Worm (Caenorhabditis elegans): ENCODE data around the gene F56C4.2.
A peak's percentile ranks its signal among the peaks of the same experiment; 100 is the strongest.

Gene F56C4.2

DNA sequence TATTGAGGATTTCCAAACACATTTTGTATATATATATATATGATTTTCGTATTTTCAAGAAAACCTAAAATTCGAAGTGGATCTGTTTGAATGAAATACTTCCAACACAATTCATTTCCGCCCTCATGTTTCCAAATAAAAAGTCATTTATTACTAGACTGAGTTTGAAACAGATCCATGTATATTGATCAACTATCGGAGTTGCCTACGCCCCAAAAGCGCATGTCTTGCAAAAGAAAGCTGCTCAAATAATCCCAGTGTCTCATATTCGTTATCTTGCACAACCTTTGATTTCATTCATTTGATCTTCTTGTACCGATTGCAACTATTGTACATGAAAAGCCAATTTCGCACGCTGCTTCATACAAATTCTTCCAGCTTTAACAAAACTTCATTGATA lies 36.4 kb upstream of the F56C4.2 start, which contains the start of gene R09H10.2:
TSS of gene R09H10.2 (plus strand) at position 301 of the 400 bp plus-strand sequence.
- TF ChIP-seq F37B4.10 (GFP tag; IDR thresholded peaks at IDR 0.05) (no peak), die-1 (tag; optimal IDR thresholded peaks at IDR 0.05) (no peak), tbp1 (GFP tag; optimal IDR thresholded peaks at IDR 0.05) (no peak), F55B11.4 (tag; optimal IDR thresholded peaks at IDR 0.05; ENCODE audit: borderline replicate concordance, insufficient read depth) (no peak), nhr-120 (GFP tag; IDR thresholded peaks at IDR 0.05) (no peak), ZK185.1 (tag; optimal IDR thresholded peaks at IDR 0.05; ENCODE audit: poor library complexity, severe bottlenecking) (no peak), B0019.2 (GFP tag; conservative IDR thresholded peaks at IDR 0.05) (no peak), chd-7 (tag; optimal IDR thresholded peaks at IDR 0.05) (no peak), egl-18 (GFP tag; IDR thresholded peaks at IDR 0.05) (no peak), ztf-22 (GFP tag; optimal IDR thresholded peaks at IDR 0.05) (no peak), atf-7 (tag; optimal IDR thresholded peaks at IDR 0.05) (no peak), unc-130 (GFP tag; optimal IDR thresholded peaks at IDR 0.05) (no peak), F49E8.2 (tag; optimal IDR thresholded peaks at IDR 0.05; ENCODE audit: insufficient read depth) (no peak), nhr-27 (tag; optimal IDR thresholded peaks at IDR 0.05) (no peak), fkh-3 (tag; optimal IDR thresholded peaks at IDR 0.05) (no peak), mes-4 (tag; optimal IDR thresholded peaks at IDR 0.05) (no peak)

DNA sequence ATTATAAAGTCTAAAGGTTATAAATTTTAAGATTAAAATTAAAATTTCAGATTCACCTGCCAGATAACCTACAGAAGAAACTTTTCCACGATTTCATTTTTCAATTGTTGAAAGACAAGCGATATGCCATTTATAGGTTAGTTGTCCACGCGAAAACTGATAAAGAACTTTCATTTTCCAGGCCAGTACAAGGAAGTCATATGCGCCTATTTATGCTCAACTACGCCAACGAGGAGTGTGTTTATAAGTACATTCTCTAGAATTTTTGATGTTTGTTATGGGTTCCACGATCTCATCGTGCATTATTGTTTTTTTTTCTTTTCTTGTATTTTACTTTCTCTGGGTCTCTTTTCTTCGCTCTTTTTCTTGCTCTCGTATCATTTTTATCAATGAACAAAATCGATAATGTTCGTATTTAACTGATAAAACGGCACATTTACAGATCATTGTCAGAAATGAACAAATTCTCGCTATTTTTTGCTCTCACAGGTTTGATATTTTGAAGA lies 32.4 kb upstream of the F56C4.2 start, which contains the start of gene R09H10.3:
TSS of gene R09H10.3 (plus strand) at position 456 of the 506 bp plus-strand sequence.
- TF ChIP-seq Y56A3A.18 (GFP tag; IDR thresholded peaks at IDR 0.05) (no peak), let-607 (tag; optimal IDR thresholded peaks at IDR 0.05) (peak in 1 of 2 experiments; percentile 1), madf-6 (GFP tag; IDR thresholded peaks at IDR 0.05) (no peak), nhr-80 (tag; optimal IDR thresholded peaks at IDR 0.05) (peak; percentile 75), tbx-9 (tag; optimal IDR thresholded peaks at IDR 0.05; ENCODE audit: borderline replicate concordance) (no peak), cebp-1 (GFP tag; IDR thresholded peaks at IDR 0.05) (no peak), cebp-1 (tag; optimal IDR thresholded peaks at IDR 0.05) (no peak), hrde-1 (tag; optimal IDR thresholded peaks at IDR 0.05; ENCODE audit: borderline replicate concordance) (no peak), F57C9.4 (tag; optimal IDR thresholded peaks at IDR 0.05) (no peak), mxl-1 (tag; optimal IDR thresholded peaks at IDR 0.05) (no peak), dpl-1 (GFP tag; optimal IDR thresholded peaks at IDR 0.05) (no peak), lir-1 (GFP tag; conservative IDR thresholded peaks at IDR 0.05) (no peak), snpc-4 (GFP tag; optimal IDR thresholded peaks at IDR 0.05) (no peak), snpc-4 (tag; optimal IDR thresholded peaks at IDR 0.05) (no peak), tbp1 (GFP tag; optimal IDR thresholded peaks at IDR 0.05) (no peak)

DNA sequence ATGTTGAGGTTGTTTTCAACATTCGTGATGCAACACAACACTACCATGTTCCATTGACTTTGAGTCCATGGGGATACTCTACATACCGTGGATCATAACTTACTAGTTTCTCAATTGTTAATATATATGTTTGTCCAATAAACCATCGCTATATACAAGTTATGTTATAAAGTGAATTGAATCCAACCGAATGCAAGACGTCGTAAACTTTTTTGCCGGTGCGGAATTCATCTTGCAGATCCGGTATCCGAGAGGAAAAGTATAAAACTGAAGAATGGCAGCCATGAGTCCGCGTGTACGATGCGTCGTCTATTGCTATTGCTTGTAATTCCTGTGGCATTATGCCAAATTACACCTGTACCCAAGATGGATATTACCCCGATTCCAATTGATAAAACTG lies 30.8 kb upstream of the F56C4.2 start, which contains the start of gene R09H10.6:
TSS of gene R09H10.6 (plus strand) at position 301 of the 400 bp plus-strand sequence.
- TF ChIP-seq B0336.3 (GFP tag; IDR thresholded peaks at IDR 0.05) (no peak), Y53F4B.3 (GFP tag; IDR thresholded peaks at IDR 0.05) (no peak), let-526 (GFP tag; IDR thresholded peaks at IDR 0.05) (no peak)

DNA sequence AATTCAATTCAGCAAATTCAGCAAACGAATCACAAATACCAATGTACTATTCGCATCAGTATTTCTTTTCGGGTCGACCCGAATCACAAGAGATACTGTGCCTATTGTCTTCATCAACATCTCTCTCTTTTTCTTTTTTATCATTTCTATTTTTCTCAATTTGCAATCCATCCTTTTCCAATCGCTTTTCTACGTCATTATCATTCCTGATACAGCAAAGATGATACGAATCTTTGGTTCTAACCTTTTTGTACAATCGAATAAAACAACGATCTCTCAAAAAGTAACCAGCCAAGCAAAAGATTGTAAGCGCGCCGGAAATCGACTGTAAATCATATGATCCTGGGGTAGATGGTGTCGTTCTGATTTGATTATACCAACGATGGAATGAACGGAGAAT lies 29.2 kb upstream of the F56C4.2 start:
- TF ChIP-seq ceh-40 (GFP tag; IDR thresholded peaks at IDR 0.05) (no peak), snpc-1.3 (tag; optimal IDR thresholded peaks at IDR 0.05; ENCODE audit: insufficient read depth) (no peak), xnd-1 (tag; optimal IDR thresholded peaks at IDR 0.05) (no peak), F49E8.2 (tag; optimal IDR thresholded peaks at IDR 0.05; ENCODE audit: insufficient read depth) (no peak), nfyb-1 (GFP tag; IDR thresholded peaks at IDR 0.05) (no peak), Y53F4B.3 (GFP tag; IDR thresholded peaks at IDR 0.05) (no peak), lin-54 (GFP tag; optimal IDR thresholded peaks at IDR 0.05) (no peak), K12H6.12 (tag; optimal IDR thresholded peaks at IDR 0.05) (no peak), ztf-26 (tag; optimal IDR thresholded peaks at IDR 0.05) (no peak), lsl-1 (GFP tag; optimal IDR thresholded peaks at IDR 0.05) (no peak), nfya-1 (tag; optimal IDR thresholded peaks at IDR 0.05; ENCODE audit: borderline replicate concordance, insufficient read depth) (no peak), snpc-1.1 (tag; optimal IDR thresholded peaks at IDR 0.05; ENCODE audit: insufficient read depth) (no peak), attf-6 (GFP tag; IDR thresholded peaks at IDR 0.05) (no peak)

Measured in whole organism, young adult.